Worm (Caenorhabditis elegans) whole organism, L1 larva: ENCODE results near the gene zer-1.
A peak's percentile ranks its signal among the peaks of the same experiment; 100 is the strongest.

Source experiments
- C04F5.9 ChIP-seq: sonication (generic microtip); optimal IDR thresholded peaks from 2 replicates; lab custom pipeline; 2016; ENCODE audit warnings: missing genetic modification characterization, missing compliant biosample characterization
- C16A3.4 ChIP-seq: fragments of 150-350 bp; optimal IDR thresholded peaks from 2 replicates; lab custom pipeline; 2014; ENCODE audit warnings: missing biosample characterization, missing genetic modification characterization
- C34B4.2 ChIP-seq: sonication (generic microtip); optimal IDR thresholded peaks from 2 replicates; lab custom pipeline; 2017; ENCODE audit warnings: mild to moderate bottlenecking, missing genetic modification characterization, missing compliant biosample characterization
- F16B12.6 ChIP-seq: fragments of 150-350 bp; optimal IDR thresholded peaks from 2 replicates; lab custom pipeline; 2014; ENCODE audit warnings: missing biosample characterization, missing genetic modification characterization
- Y116A8C.19 ChIP-seq: sonication (generic microtip); optimal IDR thresholded peaks from 2 replicates; lab custom pipeline; 2016; ENCODE audit warnings: missing compliant biosample characterization, missing genetic modification characterization, borderline replicate concordance
- aly-2 ChIP-seq: fragments of 150-350 bp; optimal IDR thresholded peaks from 2 replicates; lab custom pipeline; 2014; ENCODE audit warnings: missing biosample characterization, missing genetic modification characterization
- blmp-1 ChIP-seq: fragments of 150-350 bp; optimal IDR thresholded peaks from 2 replicates; lab custom pipeline; 2014; ENCODE audit warnings: missing biosample characterization, missing genetic modification characterization
- ceh-63 ChIP-seq: fragments of 200-800 bp; sonication (Bioruptor generic); optimal IDR thresholded peaks from 2 replicates; lab custom pipeline; 2018; ENCODE audit warnings: mild to moderate bottlenecking, missing genetic modification characterization, missing compliant biosample characterization
- ceh-82 ChIP-seq, 3 experiments: fragments of 150-350 bp in 1 of 3; sonication (generic microtip) in 2 of 3; optimal IDR thresholded peaks; 2 replicates each; lab custom pipeline; 2014 to 2017; ENCODE audit warnings: missing biosample characterization in 3 of 3, missing genetic modification characterization in 3 of 3
- ceh-90 ChIP-seq: sonication (generic microtip); optimal IDR thresholded peaks from 2 replicates; lab custom pipeline; 2016; ENCODE audit warnings: missing genetic modification characterization, missing compliant biosample characterization
- ces-1 ChIP-seq: fragments of 150-350 bp; optimal IDR thresholded peaks from 2 replicates; lab custom pipeline; 2014; ENCODE audit warnings: missing biosample characterization, missing genetic modification reagents, missing genetic modification characterization
- dpl-1 ChIP-seq, 3 experiments: fragments of 150-350 bp in 2 of 3; sonication (generic microtip) in 1 of 3; optimal IDR thresholded peaks; 2 replicates each; lab custom pipeline; 2014 to 2017; ENCODE audit warnings: missing biosample characterization in 3 of 3, missing genetic modification characterization in 3 of 3, missing genetic modification reagents in 3 of 3
- efl-1 ChIP-seq, 4 experiments: fragments of 150-350 bp; optimal IDR thresholded peaks in 3 of 4; peaks in 1 of 4; 1 replicate in 1 of 4; 2 replicates in 3 of 4; lab custom pipeline; 2014; ENCODE audit warnings: missing biosample characterization in 2 of 4, missing genetic modification characterization in 2 of 4, missing genetic modification reagents in 2 of 4
- efl-3 ChIP-seq: fragments of 200-800 bp; sonication (Bioruptor generic); optimal IDR thresholded peaks from 2 replicates; lab custom pipeline; 2018; ENCODE audit warnings: mild to moderate bottlenecking, missing genetic modification characterization, missing compliant biosample characterization
- elt-3 ChIP-seq, 6 experiments: fragments of 150-350 bp in 1 of 6; sonication (generic microtip); optimal IDR thresholded peaks; 2 replicates each; lab custom pipeline; 2017 to 2018; ENCODE audit warnings: missing biosample characterization in 6 of 6, missing genetic modification characterization in 6 of 6, inconsistent platforms in 1 of 6
- ets-5 ChIP-seq: fragments of 200-800 bp; sonication (Bioruptor generic); IDR thresholded peaks from 2 replicates; pipeline ENCODE4 v1.3.6; 2022; ENCODE audit warnings: missing genetic modification characterization, missing compliant biosample characterization
- fkh-10 ChIP-seq: sonication (generic microtip); optimal IDR thresholded peaks from 2 replicates; lab custom pipeline; 2017; ENCODE audit warnings: missing biosample characterization, missing genetic modification reagents, missing genetic modification characterization
- fos-1 ChIP-seq: fragments of 150-350 bp; optimal IDR thresholded peaks from 2 replicates; lab custom pipeline; 2014; ENCODE audit warnings: missing biosample characterization, missing genetic modification characterization
- hlh-17 ChIP-seq: fragments of 200-800 bp; sonication (Bioruptor generic); optimal IDR thresholded peaks from 2 replicates; lab custom pipeline; 2018; ENCODE audit warnings: missing genetic modification characterization, mild to moderate bottlenecking, missing compliant biosample characterization, moderate library complexity, borderline replicate concordance
- isw-1 ChIP-seq: fragments of 200-800 bp; sonication (Bioruptor generic); IDR thresholded peaks from 2 replicates; pipeline ENCODE4 v1.3.6; 2022; ENCODE audit warnings: missing genetic modification characterization, missing compliant biosample characterization
- lin-14 ChIP-seq: fragments of 200-800 bp; sonication (Bioruptor generic); optimal IDR thresholded peaks from 2 replicates; lab custom pipeline; 2018; ENCODE audit warnings: mild to moderate bottlenecking, missing genetic modification characterization, moderate library complexity, missing compliant biosample characterization
- lin-35 ChIP-seq, 2 experiments: fragments of 150-350 bp; optimal IDR thresholded peaks; 2 replicates each; lab custom pipeline; 2014; ENCODE audit warnings: missing biosample characterization in 2 of 2, missing genetic modification characterization in 2 of 2, missing genetic modification reagents in 2 of 2
- lir-3 ChIP-seq: sonication (generic microtip); optimal IDR thresholded peaks from 2 replicates; lab custom pipeline; 2016; ENCODE audit warnings: mild to moderate bottlenecking, missing genetic modification characterization, moderate library complexity, missing compliant biosample characterization; ENCODE audit not compliant: poor library complexity
- lsy-2 ChIP-seq, 2 experiments: fragments of 150-350 bp; optimal IDR thresholded peaks; 2 replicates each; lab custom pipeline; 2014; ENCODE audit warnings: missing biosample characterization in 2 of 2, missing genetic modification characterization in 2 of 2
- mdl-1 ChIP-seq, 2 experiments: fragments of 150-350 bp; optimal IDR thresholded peaks; 2 replicates each; lab custom pipeline; 2014 to 2017; ENCODE audit warnings: missing biosample characterization in 2 of 2, missing genetic modification characterization in 2 of 2, inconsistent platforms in 1 of 2
- mef-2 ChIP-seq: fragments of 150-350 bp; optimal IDR thresholded peaks from 2 replicates; lab custom pipeline; 2014; ENCODE audit warnings: missing biosample characterization, missing genetic modification characterization
- mep-1 ChIP-seq: fragments of 150-350 bp; optimal IDR thresholded peaks from 2 replicates; lab custom pipeline; 2014; ENCODE audit warnings: missing biosample characterization, missing genetic modification characterization
- nhr-11 ChIP-seq: fragments of 150-350 bp; optimal IDR thresholded peaks from 2 replicates; lab custom pipeline; 2014; ENCODE audit warnings: missing biosample characterization, missing genetic modification characterization
- nhr-19 ChIP-seq: fragments of 200-800 bp; sonication (Bioruptor generic); conservative IDR thresholded peaks from 2 replicates; pipeline ENCODE4 v1.3.6; 2022; ENCODE audit warnings: missing genetic modification characterization, missing compliant biosample characterization
- nhr-237 ChIP-seq: fragments of 150-350 bp; optimal IDR thresholded peaks from 2 replicates; lab custom pipeline; 2014; ENCODE audit warnings: missing biosample characterization, missing genetic modification characterization
- nhr-28 ChIP-seq: fragments of 150-350 bp; optimal IDR thresholded peaks from 2 replicates; lab custom pipeline; 2014; ENCODE audit warnings: missing biosample characterization, missing genetic modification characterization
- nhr-76 ChIP-seq: sonication (generic microtip); optimal IDR thresholded peaks from 2 replicates; lab custom pipeline; 2017; ENCODE audit warnings: missing biosample characterization, missing genetic modification characterization
- nhr-84 ChIP-seq: sonication (generic microtip); optimal IDR thresholded peaks from 2 replicates; lab custom pipeline; 2017; ENCODE audit warnings: missing biosample characterization, missing genetic modification characterization
- nhr-90 ChIP-seq: sonication (generic microtip); optimal IDR thresholded peaks from 2 replicates; lab custom pipeline; 2016; ENCODE audit warnings: mild to moderate bottlenecking, missing genetic modification characterization, missing compliant biosample characterization; ENCODE audit not compliant: poor library complexity
- pag-3 ChIP-seq: sonication (generic microtip); optimal IDR thresholded peaks from 2 replicates; lab custom pipeline; 2017; ENCODE audit warnings: missing genetic modification characterization, mild to moderate bottlenecking, missing compliant biosample characterization, antibody characterized with exemption, borderline replicate concordance; ENCODE audit not compliant: insufficient read depth
- snpc-4 ChIP-seq: fragments of 150-350 bp; optimal IDR thresholded peaks from 2 replicates; lab custom pipeline; 2014; ENCODE audit warnings: missing biosample characterization, missing genetic modification characterization
- snu-23 ChIP-seq: sonication (generic microtip); optimal IDR thresholded peaks from 2 replicates; lab custom pipeline; 2016; ENCODE audit warnings: missing genetic modification characterization, missing compliant biosample characterization
- sox-4 ChIP-seq: sonication (generic microtip); optimal IDR thresholded peaks from 2 replicates; lab custom pipeline; 2016; ENCODE audit warnings: missing genetic modification characterization, missing compliant biosample characterization
- sptf-1 ChIP-seq: fragments of 150-350 bp; optimal IDR thresholded peaks from 2 replicates; lab custom pipeline; 2014; ENCODE audit warnings: missing biosample characterization, missing genetic modification characterization
- unc-30 ChIP-seq: sonication (generic microtip); optimal IDR thresholded peaks from 2 replicates; lab custom pipeline; 2017; ENCODE audit warnings: missing biosample characterization, missing genetic modification characterization
- unc-62 ChIP-seq: fragments of 150-350 bp; optimal IDR thresholded peaks from 2 replicates; lab custom pipeline; 2014; ENCODE audit warnings: missing biosample characterization, missing genetic modification reagents, missing genetic modification characterization
- unc-86 ChIP-seq: sonication (generic microtip); optimal IDR thresholded peaks from 2 replicates; lab custom pipeline; 2016; ENCODE audit warnings: missing genetic modification characterization, missing compliant biosample characterization
- xbp-1 ChIP-seq: sonication (generic microtip); optimal IDR thresholded peaks from 2 replicates; lab custom pipeline; 2016; ENCODE audit warnings: missing genetic modification characterization, missing compliant biosample characterization
- ztf-11 ChIP-seq, 2 experiments: sonication (generic microtip); optimal IDR thresholded peaks; 2 replicates each; lab custom pipeline; 2016 to 2017; ENCODE audit warnings: missing genetic modification characterization in 2 of 2, missing biosample characterization in 1 of 2, missing compliant biosample characterization in 1 of 2

zer-1 gene

DNA sequence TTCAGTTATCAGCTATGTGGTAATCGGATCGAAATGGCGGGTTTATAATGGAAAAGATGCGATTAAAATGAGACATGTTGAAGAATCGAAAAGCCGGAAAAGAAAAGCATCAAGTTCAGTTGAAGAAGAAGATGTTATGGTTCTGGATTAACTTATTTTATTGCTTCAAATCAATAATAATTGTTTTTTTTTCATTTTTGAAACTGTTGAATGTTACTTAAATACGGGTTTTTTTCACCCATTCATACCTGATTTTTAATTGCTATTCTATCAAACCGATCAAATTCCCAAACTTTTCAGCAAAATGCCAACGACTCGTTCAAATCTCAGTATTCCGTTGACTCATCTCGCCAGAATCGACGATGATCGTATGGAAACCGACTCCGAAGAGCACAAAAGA is 26.7 kb downstream of the zer-1 start, which contains the start of gene exos-4.2:
exos-4.2 (plus strand) TSS at position 301 of the 400 bp plus-strand sequence.
- TF ChIP-seq sptf-1 (tag; lab: Kevin White, UChicago) (no peak), C34B4.2 (no peak), ceh-63 (GFP tag; lab: Kevin White, UChicago) (no peak), nhr-84 (tag; lab: Kevin White, UChicago) (no peak), nhr-19 (GFP tag; lab: Robert Waterston, UW) (no peak), aly-2 (tag; lab: Kevin White, UChicago) (no peak), unc-62 (GFP tag; lab: Kevin White, UChicago) (no peak), C04F5.9 (tag; lab: Kevin White, UChicago) (no peak), nhr-28 (tag; lab: Kevin White, UChicago) (no peak), snpc-4 (no peak), lin-14 (GFP tag; lab: Kevin White, UChicago) (no peak), snu-23 (GFP tag; lab: Kevin White, UChicago) (no peak), elt-3 (tag; optimal IDR thresholded peaks at IDR 0.05; lab: Kevin White, UChicago) (no peak), lir-3 (tag; lab: Kevin White, UChicago) (no peak)

DNA sequence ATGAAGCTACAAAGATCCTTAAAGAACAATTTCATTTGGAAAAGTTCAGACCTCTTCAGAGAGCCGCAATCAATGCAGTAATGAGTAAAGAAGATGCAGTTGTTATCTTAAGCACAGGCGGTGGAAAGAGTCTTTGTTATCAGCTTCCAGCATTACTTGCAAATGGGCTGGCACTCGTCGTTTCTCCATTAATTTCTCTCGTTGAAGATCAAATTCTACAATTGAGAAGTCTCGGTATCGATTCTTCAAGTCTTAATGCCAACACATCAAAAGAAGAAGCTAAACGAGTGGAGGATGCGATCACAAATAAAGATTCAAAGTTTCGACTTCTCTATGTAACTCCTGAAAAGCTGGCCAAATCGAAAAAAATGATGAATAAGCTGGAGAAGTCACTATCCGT is 29.7 kb downstream of the zer-1 start:
- TF ChIP-seq mep-1 (tag; lab: Kevin White, UChicago), result no peak
- no peak for TF ChIP-seq ces-1 (GFP tag; lab: Kevin White, UChicago)
- no peak for TF ChIP-seq mef-2

DNA sequence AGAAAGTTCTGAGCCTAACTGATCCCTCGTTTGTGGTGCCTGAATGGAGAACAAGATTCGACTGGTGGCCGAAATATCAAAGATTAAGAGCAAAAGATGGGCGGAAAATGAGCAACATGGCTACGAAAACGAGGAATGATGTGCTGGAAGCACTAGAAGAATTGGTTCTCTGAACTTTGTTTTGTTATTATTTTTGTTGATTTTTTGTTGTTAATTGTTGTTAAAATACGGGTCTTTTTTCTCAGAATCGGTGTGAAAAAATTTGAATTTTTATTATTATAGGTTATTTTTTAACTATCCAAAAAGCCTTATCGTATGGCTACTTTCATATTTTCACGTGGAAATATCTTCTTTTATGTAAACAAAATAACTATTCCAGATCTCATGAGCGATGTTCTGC is 30.3 kb downstream of the zer-1 start, which contains the start of gene K02F3.12:
K02F3.12 (plus strand) TSS at position 301 of the 400 bp plus-strand sequence.
- no peak for TF ChIP-seq nhr-237
- TF ChIP-seq ces-1 (GFP tag; lab: Kevin White, UChicago), result no peak
- no peak for TF ChIP-seq nhr-28 (tag; lab: Kevin White, UChicago)
- TF ChIP-seq ceh-82 (tag; optimal IDR thresholded peaks at IDR 0.05; lab: Kevin White, UChicago), result no peak
- TF ChIP-seq xbp-1 (tag; lab: Kevin White, UChicago), result no peak
- no peak for TF ChIP-seq mdl-1 (tag; optimal IDR thresholded peaks at IDR 0.05; lab: Kevin White, UChicago)
- TF ChIP-seq Y116A8C.19 (tag; lab: Kevin White, UChicago), result no peak

DNA sequence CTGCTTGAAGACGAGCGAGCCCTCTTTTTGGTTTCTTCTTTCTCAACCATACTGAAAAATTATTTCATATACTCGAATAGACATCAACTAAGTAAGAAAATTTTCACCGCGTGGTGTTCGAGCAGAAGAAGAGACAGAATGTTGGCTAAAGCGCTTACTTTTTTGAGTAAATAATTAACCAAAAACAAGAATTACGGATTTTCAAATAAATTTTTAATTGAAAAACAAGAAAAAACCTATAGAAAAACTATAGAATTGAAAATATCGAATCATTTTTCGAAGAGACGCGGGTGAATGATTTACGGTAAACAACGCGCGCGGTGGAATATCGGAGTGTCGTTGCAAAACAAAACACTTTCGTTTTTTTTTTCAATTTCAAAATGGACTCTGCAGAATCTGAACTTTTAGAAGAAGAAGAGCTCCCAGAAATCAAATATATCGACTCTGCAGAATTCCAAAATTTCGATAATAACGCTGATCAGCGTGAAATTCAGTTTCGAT is 32.7 kb downstream of the zer-1 start, which contains the start of the genes rnp-5 and tag-51:
rnp-5 (minus strand) TSS at position 51 of the 501 bp plus-strand sequence.
tag-51 (plus strand) TSS at position 363 of the 501 bp plus-strand sequence.
- TF ChIP-seq efl-3 (no peak), ets-5 (no peak), dpl-1 (GFP tag; optimal IDR thresholded peaks at IDR 0.05; lab: Kevin White, UChicago) (peak in 1 of 3 experiments; percentile 48), nhr-76 (tag; lab: Kevin White, UChicago) (no peak), aly-2 (tag; lab: Kevin White, UChicago) (no peak), xbp-1 (tag; lab: Kevin White, UChicago) (no peak), nhr-90 (tag; lab: Kevin White, UChicago) (no peak), fkh-10 (GFP tag; lab: Kevin White, UChicago) (no peak), fos-1 (no peak), lsy-2 (tag; optimal IDR thresholded peaks at IDR 0.05; lab: Kevin White, UChicago) (peak; percentile 19 to 49), mdl-1 (tag; optimal IDR thresholded peaks at IDR 0.05; lab: Kevin White, UChicago) (no peak), F16B12.6 (tag; lab: Kevin White, UChicago) (no peak), nhr-11 (tag; lab: Kevin White, UChicago) (no peak), blmp-1 (tag; lab: Kevin White, UChicago) (peak; percentile 90), unc-30 (no peak), unc-86 (no peak), pag-3 (no peak), efl-1 (optimal IDR thresholded peaks at IDR 0.05; lab: Kevin White, UChicago) (peak; percentile 16 to 32), efl-1 (GFP tag; optimal IDR thresholded peaks at IDR 0.05 in 1 of 2; lab: Kevin White, UChicago) (peak in 1 of 2 experiments; percentile 31), isw-1 (no peak), C04F5.9 (tag; lab: Kevin White, UChicago) (no peak), C16A3.4 (no peak), lin-14 (GFP tag; lab: Kevin White, UChicago) (no peak), unc-62 (GFP tag; lab: Kevin White, UChicago) (no peak), hlh-17 (no peak), snu-23 (GFP tag; lab: Kevin White, UChicago) (peak; percentile 18), lin-35 (GFP tag; optimal IDR thresholded peaks at IDR 0.05; lab: Kevin White, UChicago) (peak; percentile 36 to 56), ceh-82 (tag; optimal IDR thresholded peaks at IDR 0.05; lab: Kevin White, UChicago) (no peak), ztf-11 (tag; optimal IDR thresholded peaks at IDR 0.05; lab: Kevin White, UChicago) (no peak), ceh-90 (tag; lab: Kevin White, UChicago) (no peak), sox-4 (tag; lab: Kevin White, UChicago) (no peak)
